Worm (Caenorhabditis elegans) whole organism, late embryonic: ENCODE data around the gene ZK666.12.
A peak's percentile ranks its signal among the peaks of the same experiment; 100 is the strongest.

Source experiments
- C08G9.2 ChIP-seq: sonication (generic microtip); optimal IDR thresholded peaks from 2 replicates; lab custom pipeline; 2016; ENCODE audit warnings: mild to moderate bottlenecking, missing genetic modification characterization, moderate library complexity, missing compliant biosample characterization
- C38D4.7 ChIP-seq: fragments of 200-800 bp; sonication (Bioruptor generic); optimal IDR thresholded peaks from 2 replicates; lab custom pipeline; 2018; ENCODE audit warnings: mild to moderate bottlenecking, missing genetic modification characterization, moderate library complexity, missing compliant biosample characterization
- F13H6.1 ChIP-seq: sonication (generic microtip); optimal IDR thresholded peaks from 2 replicates; lab custom pipeline; 2016; ENCODE audit warnings: missing genetic modification characterization, missing compliant biosample characterization
- K02D7.2 ChIP-seq: sonication (generic microtip); optimal IDR thresholded peaks from 2 replicates; lab custom pipeline; 2017; ENCODE audit warnings: mild to moderate bottlenecking, missing genetic modification characterization, missing compliant biosample characterization
- ahr-1 ChIP-seq: sonication (generic microtip); optimal IDR thresholded peaks from 2 replicates; lab custom pipeline; 2016; ENCODE audit warnings: missing genetic modification characterization, missing compliant biosample characterization
- ama-1 ChIP-seq: fragments of 150-350 bp; optimal IDR thresholded peaks from 2 replicates; lab custom pipeline; 2014
- ceh-18 ChIP-seq: sonication (generic microtip); optimal IDR thresholded peaks from 2 replicates; lab custom pipeline; 2016; ENCODE audit warnings: missing genetic modification characterization, missing compliant biosample characterization
- ceh-19 ChIP-seq: fragments of 200-800 bp; sonication (Bioruptor generic); optimal IDR thresholded peaks from 2 replicates; lab custom pipeline; 2018; ENCODE audit warnings: mild to moderate bottlenecking, missing genetic modification characterization, missing compliant biosample characterization
- ceh-2 ChIP-seq: sonication (generic microtip); optimal IDR thresholded peaks from 2 replicates; lab custom pipeline; 2016; ENCODE audit warnings: missing genotype, missing genetic modification characterization, missing compliant biosample characterization
- ceh-31 ChIP-seq: sonication (generic microtip); optimal IDR thresholded peaks from 2 replicates; lab custom pipeline; 2016; ENCODE audit warnings: missing genetic modification characterization, missing compliant biosample characterization
- ceh-34 ChIP-seq: sonication (generic microtip); optimal IDR thresholded peaks from 2 replicates; lab custom pipeline; 2016; ENCODE audit warnings: mild to moderate bottlenecking, missing genetic modification characterization, missing compliant biosample characterization
- ceh-45 ChIP-seq: fragments of 200-800 bp; sonication (Bioruptor generic); IDR thresholded peaks from 2 replicates; pipeline ENCODE4 v1.3.6; 2022; ENCODE audit warnings: missing genetic modification reagents, missing genetic modification characterization, missing compliant biosample characterization
- ceh-48 ChIP-seq: sonication (generic microtip); optimal IDR thresholded peaks from 2 replicates; lab custom pipeline; 2016; ENCODE audit warnings: missing genetic modification characterization, inconsistent platforms, missing compliant biosample characterization
- ceh-6 ChIP-seq: fragments of 200-800 bp; sonication (Bioruptor generic); optimal IDR thresholded peaks from 2 replicates; lab custom pipeline; 2018; ENCODE audit warnings: mild to moderate bottlenecking, missing genetic modification characterization, missing compliant biosample characterization
- ceh-9 ChIP-seq: sonication (generic microtip); optimal IDR thresholded peaks from 2 replicates; lab custom pipeline; 2016; ENCODE audit warnings: mild to moderate bottlenecking, missing genetic modification characterization, inconsistent platforms, missing compliant biosample characterization
- che-1 ChIP-seq: sonication (generic microtip); optimal IDR thresholded peaks from 2 replicates; lab custom pipeline; 2016; ENCODE audit warnings: mild to moderate bottlenecking, missing genetic modification characterization, missing compliant biosample characterization
- dmd-4 ChIP-seq: sonication (generic microtip); optimal IDR thresholded peaks from 2 replicates; lab custom pipeline; 2016; ENCODE audit warnings: borderline replicate concordance, missing genetic modification characterization, missing compliant biosample characterization
- dve-1 ChIP-seq: sonication (generic microtip); optimal IDR thresholded peaks from 2 replicates; lab custom pipeline; 2017; ENCODE audit warnings: antibody characterized with exemption, mild to moderate bottlenecking, missing genetic modification characterization, missing compliant biosample characterization
- elt-4 ChIP-seq: sonication (generic microtip); optimal IDR thresholded peaks from 2 replicates; lab custom pipeline; 2016; ENCODE audit warnings: missing genetic modification characterization, missing compliant biosample characterization
- ets-4 ChIP-seq: sonication (generic microtip); optimal IDR thresholded peaks from 2 replicates; lab custom pipeline; 2016; ENCODE audit warnings: missing genetic modification characterization, missing compliant biosample characterization
- eyg-1 ChIP-seq: sonication (generic microtip); optimal IDR thresholded peaks from 2 replicates; lab custom pipeline; 2016; ENCODE audit warnings: missing genotype, missing genetic modification characterization, missing compliant biosample characterization
- fkh-6 ChIP-seq: sonication (generic microtip); optimal IDR thresholded peaks from 2 replicates; lab custom pipeline; 2016; ENCODE audit warnings: missing genetic modification characterization, missing compliant biosample characterization
- gmeb-2 ChIP-seq: sonication (generic microtip); optimal IDR thresholded peaks from 2 replicates; lab custom pipeline; 2016; ENCODE audit warnings: missing genetic modification characterization, inconsistent platforms, missing compliant biosample characterization
- hlh-13 ChIP-seq: fragments of 200-800 bp; sonication (Bioruptor generic); optimal IDR thresholded peaks from 2 replicates; lab custom pipeline; 2018; ENCODE audit warnings: mild to moderate bottlenecking, missing genetic modification characterization, missing compliant biosample characterization
- hlh-30 ChIP-seq: sonication (generic microtip); optimal IDR thresholded peaks from 2 replicates; lab custom pipeline; 2017; ENCODE audit warnings: antibody characterized with exemption, missing genetic modification characterization, missing compliant biosample characterization; ENCODE audit not compliant: insufficient read depth
- hlh-6 ChIP-seq: sonication (generic microtip); optimal IDR thresholded peaks from 2 replicates; lab custom pipeline; 2016; ENCODE audit warnings: missing genotype, missing genetic modification characterization, missing compliant biosample characterization
- hlh-8 ChIP-seq: sonication (generic microtip); optimal IDR thresholded peaks from 2 replicates; lab custom pipeline; 2016; ENCODE audit warnings: missing genotype, missing genetic modification characterization, missing compliant biosample characterization
- lim-6 ChIP-seq: sonication (generic microtip); optimal IDR thresholded peaks from 2 replicates; lab custom pipeline; 2016; ENCODE audit warnings: missing genetic modification characterization, missing compliant biosample characterization
- lin-11 ChIP-seq: fragments of 200-800 bp; sonication (Bioruptor generic); optimal IDR thresholded peaks from 2 replicates; lab custom pipeline; 2018; ENCODE audit warnings: mild to moderate bottlenecking, missing genetic modification characterization, missing compliant biosample characterization
- mec-3 ChIP-seq: sonication (generic microtip); optimal IDR thresholded peaks from 2 replicates; lab custom pipeline; 2016; ENCODE audit warnings: borderline replicate concordance, missing genetic modification characterization, missing compliant biosample characterization
- nfya-1 ChIP-seq: sonication (generic microtip); optimal IDR thresholded peaks from 2 replicates; lab custom pipeline; 2017; ENCODE audit warnings: missing genetic modification characterization, mild to moderate bottlenecking, missing compliant biosample characterization, antibody characterized with exemption, moderate library complexity
- nhr-11 ChIP-seq: fragments of 150-350 bp; optimal IDR thresholded peaks from 2 replicates; lab custom pipeline; 2014; ENCODE audit warnings: missing biosample characterization, missing genetic modification characterization
- npax-4 ChIP-seq: sonication (generic microtip); optimal IDR thresholded peaks from 2 replicates; lab custom pipeline; 2016; ENCODE audit warnings: missing genetic modification characterization, missing compliant biosample characterization
- odd-2 ChIP-seq: sonication (generic microtip); optimal IDR thresholded peaks from 2 replicates; lab custom pipeline; 2017; ENCODE audit warnings: antibody characterized with exemption, mild to moderate bottlenecking, missing genetic modification characterization, missing compliant biosample characterization
- pag-3 ChIP-seq: sonication (generic microtip); optimal IDR thresholded peaks from 2 replicates; lab custom pipeline; 2016; ENCODE audit warnings: missing compliant biosample characterization, missing genetic modification characterization, borderline replicate concordance
- pat-9 ChIP-seq: fragments of 200-800 bp; sonication (Bioruptor generic); optimal IDR thresholded peaks from 2 replicates; lab custom pipeline; 2018; ENCODE audit warnings: mild to moderate bottlenecking, missing genetic modification characterization, moderate library complexity, missing compliant biosample characterization
- pax-1 ChIP-seq: fragments of 150-350 bp; optimal IDR thresholded peaks from 2 replicates; lab custom pipeline; 2014; ENCODE audit warnings: missing biosample characterization, missing genetic modification characterization
- pha-4 ChIP-seq: fragments of 150-350 bp; optimal IDR thresholded peaks from 2 replicates; lab custom pipeline; 2018; ENCODE audit warnings: missing biosample characterization, missing genetic modification reagents, missing genetic modification characterization
- ref-2 ChIP-seq: sonication (generic microtip); optimal IDR thresholded peaks from 2 replicates; lab custom pipeline; 2016; ENCODE audit warnings: missing genetic modification characterization, missing compliant biosample characterization
- rnt-1 ChIP-seq: sonication (generic microtip); optimal IDR thresholded peaks from 2 replicates; lab custom pipeline; 2016; ENCODE audit warnings: missing genetic modification characterization, missing compliant biosample characterization
- sdc-2 ChIP-seq: sonication (generic microtip); optimal IDR thresholded peaks from 2 replicates; lab custom pipeline; 2016; ENCODE audit warnings: missing genotype, missing genetic modification characterization, missing compliant biosample characterization
- sox-2 ChIP-seq: fragments of 200-800 bp; sonication (Bioruptor generic); IDR thresholded peaks from 2 replicates; pipeline ENCODE4 v1.3.6; 2022; ENCODE audit warnings: missing genetic modification reagents, missing genetic modification characterization, missing compliant biosample characterization
- sox-4 ChIP-seq: sonication (generic microtip); optimal IDR thresholded peaks from 2 replicates; lab custom pipeline; 2017; ENCODE audit warnings: mild to moderate bottlenecking, missing genetic modification characterization, inconsistent platforms, missing compliant biosample characterization
- syd-9 ChIP-seq: sonication (generic microtip); optimal IDR thresholded peaks from 2 replicates; lab custom pipeline; 2016; ENCODE audit warnings: mild to moderate bottlenecking, missing genetic modification characterization, moderate library complexity, missing compliant biosample characterization
- tbx-2 ChIP-seq: sonication (generic microtip); optimal IDR thresholded peaks from 2 replicates; lab custom pipeline; 2016; ENCODE audit warnings: missing genetic modification characterization, missing compliant biosample characterization
- tbx-7 ChIP-seq: sonication (generic microtip); optimal IDR thresholded peaks from 2 replicates; lab custom pipeline; 2016; ENCODE audit warnings: missing genotype, missing genetic modification characterization, missing compliant biosample characterization
- ttx-3 ChIP-seq: sonication (generic microtip); optimal IDR thresholded peaks from 2 replicates; lab custom pipeline; 2016; ENCODE audit warnings: missing genetic modification reagents, missing genetic modification characterization, missing compliant biosample characterization
- unc-3 ChIP-seq, 2 experiments: fragments of 200-800 bp in 1 of 2; sonication (Bioruptor generic) in 1 of 2; sonication (generic microtip) in 1 of 2; conservative IDR thresholded peaks in 1 of 2; optimal IDR thresholded peaks in 1 of 2; 2 replicates each; pipeline versions ENCODE4 v1.3.6 to Lab custom; 2016 to 2022; ENCODE audit warnings: missing compliant biosample characterization in 2 of 2, missing genetic modification characterization in 2 of 2, missing genetic modification reagents in 1 of 2
- unc-55 ChIP-seq: sonication (generic microtip); optimal IDR thresholded peaks from 2 replicates; lab custom pipeline; 2017; ENCODE audit warnings: missing biosample characterization, missing genetic modification reagents, missing genetic modification characterization
- zip-5 ChIP-seq: sonication (generic microtip); optimal IDR thresholded peaks from 2 replicates; lab custom pipeline; 2016; ENCODE audit warnings: missing genetic modification characterization, missing compliant biosample characterization
- ztf-16 ChIP-seq: sonication (generic microtip); optimal IDR thresholded peaks from 2 replicates; lab custom pipeline; 2017; ENCODE audit warnings: missing genetic modification characterization, missing compliant biosample characterization

Gene ZK666.12

DNA sequence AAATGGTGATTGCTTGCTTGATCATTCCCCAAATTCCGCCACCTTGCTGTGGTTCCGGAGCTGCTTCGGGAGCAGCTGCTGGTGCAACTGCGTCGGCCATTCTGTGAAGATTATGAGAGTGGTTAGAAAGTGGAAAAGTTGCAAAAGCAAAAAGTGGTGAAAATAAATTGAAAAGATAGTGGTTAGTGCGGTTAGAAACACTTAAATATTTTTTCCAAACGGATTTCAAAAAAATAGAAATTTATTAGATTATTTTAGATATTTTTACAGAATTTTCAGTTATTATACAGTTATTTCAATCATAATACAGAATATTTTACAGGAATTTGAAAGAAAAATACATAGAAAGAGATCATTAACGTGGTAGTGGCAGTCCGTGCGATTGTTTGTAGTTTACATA is 41.6 kb downstream of the ZK666.12 start, which contains the start of gene R166.2:
Gene R166.2 (minus strand): TSS at position 101 of the 400 bp plus-strand sequence.
- TF ChIP-seq ceh-45 (GFP tag; lab: Robert Waterston, UW) = no peak
- TF ChIP-seq, all 69 proteins: peak for 0

DNA sequence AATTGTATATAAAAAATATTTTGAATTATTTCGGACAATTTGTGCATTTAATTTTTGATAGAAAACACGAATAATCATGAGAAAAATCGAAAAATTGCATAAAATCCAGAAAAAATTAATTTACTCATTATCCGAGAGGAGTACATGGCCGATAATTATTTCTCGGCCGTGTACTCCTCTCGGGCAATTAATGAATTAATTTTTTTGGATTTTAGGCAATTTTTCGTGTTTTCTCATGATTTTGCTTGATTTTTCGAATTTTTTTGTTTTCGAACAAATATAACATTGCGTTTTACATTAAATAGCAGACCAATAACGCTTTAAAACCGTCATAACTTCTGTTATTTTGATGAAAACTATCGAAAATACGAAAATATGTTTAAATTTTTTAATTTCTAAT is 42.0 kb downstream of the ZK666.12 start:
- TF ChIP-seq ama-1 (lab: Kevin White, UChicago) = no peak
- peak; percentile 53 for TF ChIP-seq ets-4 (tag; lab: Kevin White, UChicago)
- peak; percentile 4 for TF ChIP-seq ttx-3 (tag; lab: Kevin White, UChicago)
- no peak for TF ChIP-seq ceh-45 (GFP tag; lab: Robert Waterston, UW)
- TF ChIP-seq tbx-7 (tag; lab: Kevin White, UChicago) = peak; percentile 68
- TF ChIP-seq F13H6.1 = peak; percentile 36
- TF ChIP-seq lin-11 = no peak
- TF ChIP-seq hlh-13 (GFP tag; lab: Kevin White, UChicago) = no peak
- no peak for TF ChIP-seq rnt-1
- no peak for TF ChIP-seq hlh-6 (tag; lab: Kevin White, UChicago)
- TF ChIP-seq eyg-1 (tag; lab: Kevin White, UChicago) = no peak
- TF ChIP-seq nhr-11 (tag; lab: Kevin White, UChicago) = no peak
- TF ChIP-seq nfya-1 = no peak
- no peak for TF ChIP-seq pha-4
- no peak for TF ChIP-seq sdc-2 (tag; lab: Kevin White, UChicago)
- no peak for TF ChIP-seq odd-2
- TF ChIP-seq ahr-1 = no peak
- peak; percentile 12 for TF ChIP-seq ref-2 (tag; lab: Kevin White, UChicago)
- no peak for TF ChIP-seq unc-3 (GFP tag; conservative IDR thresholded peaks at IDR 0.05; lab: Robert Waterston, UW)
- no peak for TF ChIP-seq unc-3 (tag; optimal IDR thresholded peaks at IDR 0.05; lab: Kevin White, UChicago)
- TF ChIP-seq ceh-19 (GFP tag; lab: Kevin White, UChicago) = no peak
- TF ChIP-seq syd-9 (tag; lab: Kevin White, UChicago) = no peak
- TF ChIP-seq npax-4 = no peak
- TF ChIP-seq pag-3 (tag; lab: Kevin White, UChicago) = no peak
- TF ChIP-seq K02D7.2 (tag; lab: Kevin White, UChicago) = no peak
- TF ChIP-seq ceh-31 = peak; percentile 83
- peak; percentile 81 for TF ChIP-seq C08G9.2 (tag; lab: Kevin White, UChicago)
- TF ChIP-seq hlh-8 = peak; percentile 26
- no peak for TF ChIP-seq ceh-34 (tag; lab: Kevin White, UChicago)
- TF ChIP-seq ceh-6 (GFP tag; lab: Kevin White, UChicago) = no peak
- TF ChIP-seq pax-1 (tag; lab: Kevin White, UChicago) = no peak
- TF ChIP-seq zip-5 (tag; lab: Kevin White, UChicago) = peak; percentile 70
- TF ChIP-seq mec-3 (tag; lab: Kevin White, UChicago) = no peak
- TF ChIP-seq elt-4 (tag; lab: Kevin White, UChicago) = no peak
- TF ChIP-seq ztf-16 (tag; lab: Kevin White, UChicago) = no peak
- no peak for TF ChIP-seq C38D4.7 (GFP tag; lab: Kevin White, UChicago)
- TF ChIP-seq dve-1 = no peak
- no peak for TF ChIP-seq gmeb-2
- no peak for TF ChIP-seq ceh-18 (tag; lab: Kevin White, UChicago)
- no peak for TF ChIP-seq dmd-4 (tag; lab: Kevin White, UChicago)
- no peak for TF ChIP-seq che-1
- no peak for TF ChIP-seq pat-9
- TF ChIP-seq sox-2 (GFP tag; lab: Robert Waterston, UW) = no peak
- TF ChIP-seq unc-55 (GFP tag; lab: Kevin White, UChicago) = no peak
- TF ChIP-seq tbx-2 (tag; lab: Kevin White, UChicago) = peak; percentile 83
- no peak for TF ChIP-seq hlh-30 (tag; lab: Kevin White, UChicago)
- peak; percentile 34 for TF ChIP-seq lim-6 (tag; lab: Kevin White, UChicago)
- no peak for TF ChIP-seq ceh-48
- no peak for TF ChIP-seq fkh-6
- TF ChIP-seq ceh-2 (tag; lab: Kevin White, UChicago) = peak; percentile 85
- TF ChIP-seq ceh-9 (tag; lab: Kevin White, UChicago) = no peak
- TF ChIP-seq sox-4 (tag; lab: Kevin White, UChicago) = no peak
